Worm (Caenorhabditis elegans) whole organism, L4/young adult: ENCODE results near the gene C14C6.6.

ENCODE experiments used
- W03F9.2 ChIP-seq: fragments of 150-350 bp; optimal IDR thresholded peaks from 2 replicates; lab custom pipeline; 2014; ENCODE audit warnings: missing biosample characterization, missing genetic modification characterization
- dao-5 ChIP-seq: sonication (generic microtip); optimal IDR thresholded peaks from 2 replicates; lab custom pipeline; 2016; ENCODE audit warnings: missing genotype, missing genetic modification characterization, moderate library complexity, missing compliant biosample characterization
- him-1 ChIP-seq: sonication (generic microtip); optimal IDR thresholded peaks from 2 replicates; lab custom pipeline; 2016; ENCODE audit warnings: missing genotype, missing genetic modification reagents, missing genetic modification characterization, missing compliant biosample characterization

C14C6.6 gene

DNA sequence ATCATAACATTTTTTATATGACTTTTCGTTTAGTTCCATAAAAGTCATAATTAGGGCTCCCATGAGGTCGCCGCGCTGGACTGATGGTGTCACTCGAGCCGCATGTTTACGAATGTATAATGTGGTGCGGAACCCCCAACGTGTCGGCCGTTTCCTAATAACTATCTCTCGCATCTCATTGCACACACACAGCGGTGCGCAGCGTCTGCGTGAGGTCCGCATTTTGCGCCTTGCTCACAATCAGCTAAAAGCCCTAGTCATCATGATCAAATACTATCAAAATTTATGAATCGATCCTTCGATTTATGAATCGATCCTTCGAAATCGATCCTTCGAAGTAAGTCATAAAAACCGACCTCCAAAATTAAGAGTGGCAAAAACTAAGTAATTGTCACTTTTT, 12.1 kb upstream of the C14C6.6 start, which contains the start of gene srx-7:
srx-7 (plus strand) TSS at position 256 of the 400 bp plus-strand sequence.
- TF ChIP-seq W03F9.2 (tag; lab: Kevin White, UChicago) (no peak), dao-5 (no peak), him-1 (no peak)

DNA sequence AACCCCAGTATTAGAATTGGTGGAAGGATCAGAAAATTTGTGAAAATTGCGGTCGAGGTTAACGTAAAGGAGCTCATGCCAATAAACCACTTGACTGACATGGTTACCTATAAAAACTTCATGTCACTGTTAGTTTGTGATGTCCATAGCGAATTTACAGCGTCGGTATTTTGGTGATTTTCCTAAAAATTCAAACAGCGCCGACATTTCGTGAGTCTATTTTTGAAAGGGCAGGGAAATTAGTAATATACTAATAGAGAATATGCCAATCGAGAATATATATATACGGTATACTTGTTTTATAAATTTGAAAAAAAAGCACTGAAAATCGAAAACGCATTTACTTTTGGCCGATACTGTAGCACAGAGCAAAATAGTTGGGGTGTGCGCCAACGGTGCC, 8.2 kb upstream of the C14C6.6 start, which contains the start of gene srx-8:
srx-8 (minus strand) TSS at position 101 of the 400 bp plus-strand sequence.
- TF ChIP-seq him-1 (no peak), W03F9.2 (tag; lab: Kevin White, UChicago) (no peak), dao-5 (no peak)

DNA sequence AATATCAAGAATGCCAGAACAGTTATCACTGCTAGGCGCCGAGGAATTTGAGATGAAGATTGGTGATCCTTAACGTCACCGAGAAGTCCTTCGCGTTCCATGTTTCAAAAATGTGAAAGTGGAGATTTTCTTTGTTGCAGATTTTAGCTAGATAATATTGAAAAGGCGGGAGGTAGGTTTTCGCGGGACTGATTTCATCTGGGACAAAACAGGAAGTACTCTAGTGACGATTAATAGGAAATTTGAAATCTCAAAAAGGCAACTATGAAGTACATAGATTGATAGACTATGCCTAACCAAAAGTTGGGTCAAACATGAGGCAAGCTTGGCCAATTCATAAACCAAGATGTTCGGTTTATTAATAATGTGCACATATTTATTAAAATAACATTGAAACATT, 5.2 kb upstream of the C14C6.6 start, which contains the start of gene C14C6.8:
C14C6.8 (minus strand) TSS at position 101 of the 400 bp plus-strand sequence.
- no peak for TF ChIP-seq W03F9.2 (tag; lab: Kevin White, UChicago)
- TF ChIP-seq him-1, result no peak
- TF ChIP-seq dao-5, result no peak

DNA sequence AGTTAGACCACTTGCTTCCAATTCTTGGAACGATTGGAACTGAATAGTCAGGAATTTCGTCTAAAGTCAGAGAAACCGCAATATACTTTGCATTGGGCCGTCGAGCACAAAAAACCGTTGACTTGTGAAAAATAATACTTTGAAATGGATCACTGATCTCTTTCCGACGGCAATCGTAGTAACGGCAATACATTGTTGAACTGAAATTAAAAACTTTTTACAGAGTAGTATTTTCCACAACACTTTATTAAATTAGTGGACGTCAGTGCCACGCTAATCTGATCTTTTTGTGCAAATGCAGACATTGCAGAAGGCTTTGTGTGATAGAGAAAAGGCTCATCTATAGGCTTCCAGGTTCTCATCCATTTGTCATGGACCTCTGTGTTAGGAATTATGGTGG, 4.5 kb upstream of the C14C6.6 start:
- TF ChIP-seq W03F9.2 (tag; lab: Kevin White, UChicago) (no peak), dao-5 (no peak), him-1 (no peak)

DNA sequence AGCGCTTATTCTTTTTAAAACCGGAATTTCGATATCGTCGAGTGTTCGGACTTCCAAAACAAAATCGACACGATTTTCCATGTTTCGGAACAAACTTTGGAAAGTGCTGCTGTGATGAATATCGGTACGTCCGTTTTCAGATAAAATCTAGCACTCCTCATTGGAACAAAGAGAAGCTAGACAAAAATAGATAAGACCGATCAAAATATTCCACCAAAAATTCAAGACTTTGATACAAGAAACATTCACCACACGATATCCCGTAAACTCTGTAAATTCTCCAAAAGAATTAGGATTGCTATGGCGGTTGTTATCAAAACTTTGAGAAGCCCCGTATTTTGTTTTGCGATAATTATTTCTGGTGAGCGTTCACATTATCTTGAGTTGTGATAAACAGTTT, 4.7 kb downstream of the C14C6.6 start, which contains the start of gene C14C6.3:
C14C6.3 (plus strand) TSS at position 301 of the 400 bp plus-strand sequence.
- TF ChIP-seq dao-5 (no peak), him-1 (no peak), W03F9.2 (tag; lab: Kevin White, UChicago) (no peak)

DNA sequence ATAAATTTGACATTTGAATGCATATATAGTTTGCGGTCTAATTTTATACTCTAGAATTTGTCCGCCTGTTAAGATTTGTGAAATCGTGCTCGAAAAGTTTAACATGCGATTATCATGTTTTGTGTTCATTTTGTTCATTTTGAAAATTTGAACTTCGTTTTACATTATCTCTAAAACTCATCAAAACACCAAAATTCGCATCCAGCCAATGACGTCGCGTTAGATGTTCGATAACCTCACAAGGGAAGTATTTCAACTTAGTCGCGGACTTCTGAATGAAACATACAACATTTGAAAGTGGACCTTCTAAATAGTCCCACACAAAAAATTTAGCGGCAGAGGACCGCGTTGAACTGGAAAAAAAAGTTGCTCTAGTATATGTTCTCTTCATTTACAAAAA, 6.4 kb downstream of the C14C6.6 start:
- no peak for TF ChIP-seq dao-5
- no peak for TF ChIP-seq him-1
- TF ChIP-seq W03F9.2 (tag; lab: Kevin White, UChicago), result no peak

DNA sequence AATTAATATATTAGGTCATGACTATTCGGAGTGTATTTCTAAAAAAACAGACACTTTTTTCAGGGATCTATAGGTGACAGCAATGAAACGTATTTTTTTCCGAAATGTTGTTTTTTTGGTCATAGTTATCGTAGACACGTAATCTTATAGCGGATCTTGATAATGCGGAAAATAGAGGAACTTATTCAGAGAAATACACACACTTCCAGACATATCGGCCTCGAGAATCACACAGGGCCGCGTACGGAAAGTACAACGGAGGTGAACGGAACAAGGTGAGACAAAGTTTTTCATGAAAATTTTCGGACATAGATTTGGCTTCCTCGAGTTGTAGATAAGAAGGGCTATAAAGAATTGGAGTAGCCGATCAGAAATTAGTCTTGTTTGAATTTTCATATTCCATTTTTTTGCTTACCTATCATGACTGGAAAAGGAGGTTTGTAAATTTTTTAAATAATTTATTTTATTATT, 8.8 kb downstream of the C14C6.6 start, which contains the start of gene nhr-155:
nhr-155 (plus strand) TSS at position 421 of the 471 bp plus-strand sequence.
- TF ChIP-seq dao-5 (no peak), him-1 (no peak), W03F9.2 (tag; lab: Kevin White, UChicago) (no peak)

DNA sequence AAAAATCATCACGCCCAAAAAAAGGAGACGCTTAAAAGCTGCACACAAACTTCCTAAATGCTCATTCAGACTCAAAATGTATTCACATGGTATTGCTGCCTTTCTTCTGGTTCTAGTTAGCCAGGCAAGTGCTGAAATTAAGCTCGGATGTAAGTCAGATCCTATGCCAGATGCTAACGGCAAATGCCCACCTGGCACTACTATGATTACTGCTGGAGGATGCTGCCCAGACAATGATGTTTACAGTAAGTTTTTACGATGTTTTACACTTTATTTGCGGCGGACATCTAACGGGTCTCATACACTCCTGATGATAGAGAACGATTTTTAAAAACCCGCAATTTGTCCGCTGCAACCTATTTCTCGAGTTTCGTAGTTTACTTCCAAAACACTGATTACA, 11.3 kb downstream of the C14C6.6 start, which contains the start of gene C14C6.5:
C14C6.5 (plus strand) TSS at position 58 of the 400 bp plus-strand sequence.
- no peak for TF ChIP-seq dao-5
- no peak for TF ChIP-seq W03F9.2 (tag; lab: Kevin White, UChicago)
- no peak for TF ChIP-seq him-1

DNA sequence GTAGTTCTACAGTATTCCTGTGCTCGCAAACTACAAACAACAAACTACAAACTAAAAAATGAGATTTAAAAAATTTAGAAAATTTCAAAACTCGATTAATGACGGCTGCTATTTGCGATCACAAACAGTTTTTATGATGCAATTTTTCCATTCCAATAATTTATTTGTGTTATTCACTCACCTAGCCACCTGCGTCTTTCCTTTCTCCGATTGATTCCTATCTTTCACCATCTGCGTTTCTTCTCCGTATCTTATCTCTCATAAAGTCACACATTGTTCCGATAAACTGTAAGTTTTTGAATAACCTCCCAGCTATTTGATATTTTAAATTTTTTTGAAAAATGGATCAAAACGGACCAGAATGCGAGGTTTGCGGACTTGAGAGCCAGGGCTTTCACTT, 13.7 kb downstream of the C14C6.6 start, which contains the start of gene nhr-132:
nhr-132 (plus strand) TSS at position 271 of the 400 bp plus-strand sequence.
- no peak for TF ChIP-seq him-1
- TF ChIP-seq W03F9.2 (tag; lab: Kevin White, UChicago), result no peak
- no peak for TF ChIP-seq dao-5

DNA sequence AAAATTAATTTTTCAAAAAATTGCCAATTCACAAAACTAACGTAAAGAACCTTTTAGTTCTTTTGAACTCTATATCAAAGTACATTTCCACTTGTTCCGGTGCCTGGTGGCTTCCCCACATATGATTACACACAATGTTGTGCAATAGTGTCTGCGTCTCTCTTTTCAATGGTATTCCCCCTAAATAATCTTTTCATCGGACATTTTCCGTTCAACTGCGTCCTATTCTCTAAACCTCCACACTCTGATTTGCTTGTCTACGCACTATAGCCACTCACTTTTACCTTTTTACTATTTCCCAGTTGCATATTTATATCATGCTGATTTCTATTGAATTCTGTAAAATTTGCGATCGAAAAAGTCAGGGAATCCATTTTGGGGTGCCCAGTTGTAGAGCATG, 15.8 kb downstream of the C14C6.6 start, which contains the start of gene nhr-58:
nhr-58 (plus strand) TSS at position 214 of the 400 bp plus-strand sequence.
- TF ChIP-seq him-1 (no peak), W03F9.2 (tag; lab: Kevin White, UChicago) (no peak), dao-5 (no peak)

DNA sequence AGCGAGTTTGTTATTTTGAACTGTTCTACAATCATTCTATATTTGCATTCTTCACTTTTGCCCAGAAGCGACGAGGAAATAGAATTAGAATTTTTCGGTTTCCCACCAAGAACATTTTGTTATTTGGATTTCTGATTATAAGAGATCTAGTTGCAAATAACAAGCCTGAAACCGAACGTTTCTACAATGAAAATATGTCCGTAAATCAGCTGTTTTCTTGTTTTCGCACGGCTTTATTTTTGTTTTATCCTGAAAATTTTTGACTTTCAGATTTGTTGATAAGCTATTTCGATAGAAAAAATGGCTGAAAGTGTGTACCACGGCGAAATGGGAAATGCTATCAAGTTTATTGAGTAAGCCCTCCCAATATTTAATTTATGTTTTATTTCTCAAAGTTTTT, 20.3 kb downstream of the C14C6.6 start, which contains the start of gene srw-108:
srw-108 (plus strand) TSS at position 301 of the 400 bp plus-strand sequence.
- no peak for TF ChIP-seq him-1
- no peak for TF ChIP-seq W03F9.2 (tag; lab: Kevin White, UChicago)
- TF ChIP-seq dao-5, result no peak

DNA sequence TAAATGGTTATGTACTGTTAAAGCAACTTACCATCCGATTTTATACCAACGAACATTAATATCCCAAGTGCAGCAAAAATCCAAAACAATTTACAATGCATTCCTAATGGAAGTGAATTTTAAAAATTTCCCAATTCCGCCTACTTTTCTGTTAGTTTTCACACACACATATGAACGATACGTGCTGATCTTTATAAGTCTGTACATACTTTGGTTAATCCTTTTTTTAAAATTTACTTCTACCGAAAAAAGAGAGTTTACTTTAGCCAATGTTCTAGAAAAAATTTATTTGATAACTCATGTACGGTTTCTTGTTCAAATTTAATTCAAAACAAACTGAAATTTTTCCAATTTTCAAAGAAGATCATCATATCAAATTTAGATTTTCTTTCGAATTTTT, 22.8 kb downstream of the C14C6.6 start, which contains the start of gene R11G11.16:
R11G11.16 (minus strand) TSS at position 101 of the 400 bp plus-strand sequence.
- no peak for TF ChIP-seq W03F9.2 (tag; lab: Kevin White, UChicago)
- TF ChIP-seq him-1, result no peak
- no peak for TF ChIP-seq dao-5

DNA sequence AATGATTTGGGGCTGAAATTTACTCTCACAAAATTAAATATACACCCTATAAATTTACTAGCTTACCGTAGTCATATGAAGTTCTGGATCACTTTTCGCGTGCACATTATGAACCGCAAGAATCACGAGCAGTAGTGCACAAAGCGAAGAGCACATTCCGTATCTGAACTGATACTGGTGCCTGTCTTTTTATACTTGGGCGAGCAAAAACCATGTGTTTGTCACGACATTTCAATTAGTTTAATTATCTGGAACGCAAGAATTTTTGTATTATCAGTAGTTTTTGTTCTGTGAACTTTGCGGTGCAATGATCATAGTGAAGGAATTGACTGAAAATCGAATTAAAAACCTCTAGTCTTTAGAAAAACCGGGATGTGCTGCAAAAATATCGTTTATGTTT, 23.8 kb downstream of the C14C6.6 start, which contains the start of gene lipl-3:
lipl-3 (minus strand) TSS at position 161 of the 400 bp plus-strand sequence.
- TF ChIP-seq W03F9.2 (tag; lab: Kevin White, UChicago), result no peak
- TF ChIP-seq him-1, result no peak
- TF ChIP-seq dao-5, result no peak

DNA sequence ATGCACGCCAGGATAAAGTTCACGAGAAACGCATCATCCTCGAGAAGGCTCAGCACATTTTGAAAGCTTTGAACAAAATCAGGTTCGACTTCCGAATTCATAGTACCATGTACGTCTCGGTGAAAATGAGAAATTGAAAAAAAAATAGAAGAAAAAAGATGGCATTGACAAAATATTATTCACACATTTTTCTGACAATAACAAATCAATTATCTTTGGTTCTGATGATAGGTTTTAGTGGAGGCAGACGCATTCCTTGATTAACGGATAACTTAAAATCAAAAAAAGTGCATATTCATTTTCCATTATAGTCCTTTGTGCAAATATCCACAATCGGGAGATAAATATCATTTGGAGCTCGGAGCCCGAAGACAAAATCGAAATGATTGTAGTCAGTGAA, 26.4 kb downstream of the C14C6.6 start, which contains the start of gene srw-107:
srw-107 (minus strand) TSS at position 101 of the 400 bp plus-strand sequence.
- TF ChIP-seq dao-5, result no peak
- no peak for TF ChIP-seq W03F9.2 (tag; lab: Kevin White, UChicago)
- TF ChIP-seq him-1, result no peak

DNA sequence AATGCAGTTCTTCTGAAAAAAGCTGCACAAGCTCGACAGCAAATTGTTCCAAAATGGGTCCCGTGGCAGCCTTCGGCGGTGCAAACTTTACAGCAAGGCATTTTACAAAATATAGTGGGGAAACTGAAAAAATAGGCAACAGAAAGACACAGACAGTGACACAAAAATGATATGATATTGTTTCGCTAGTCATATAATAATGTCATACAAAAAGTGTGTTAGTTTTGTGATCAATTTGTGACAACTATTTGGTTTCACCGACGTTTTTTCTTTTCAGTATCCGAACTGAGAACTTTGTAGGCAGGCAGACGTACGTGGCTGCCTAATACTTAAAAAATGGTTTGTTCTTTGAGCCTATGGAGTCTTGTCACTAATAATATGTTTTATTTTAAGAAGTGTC, 28.4 kb downstream of the C14C6.6 start, which contains the start of gene nhr-210:
nhr-210 (minus strand) TSS at position 101 of the 400 bp plus-strand sequence.
- no peak for TF ChIP-seq dao-5
- TF ChIP-seq him-1, result no peak
